Fruit fly (Drosophila melanogaster): Measurements from ENCODE around the gene CG1677.

DNA sequence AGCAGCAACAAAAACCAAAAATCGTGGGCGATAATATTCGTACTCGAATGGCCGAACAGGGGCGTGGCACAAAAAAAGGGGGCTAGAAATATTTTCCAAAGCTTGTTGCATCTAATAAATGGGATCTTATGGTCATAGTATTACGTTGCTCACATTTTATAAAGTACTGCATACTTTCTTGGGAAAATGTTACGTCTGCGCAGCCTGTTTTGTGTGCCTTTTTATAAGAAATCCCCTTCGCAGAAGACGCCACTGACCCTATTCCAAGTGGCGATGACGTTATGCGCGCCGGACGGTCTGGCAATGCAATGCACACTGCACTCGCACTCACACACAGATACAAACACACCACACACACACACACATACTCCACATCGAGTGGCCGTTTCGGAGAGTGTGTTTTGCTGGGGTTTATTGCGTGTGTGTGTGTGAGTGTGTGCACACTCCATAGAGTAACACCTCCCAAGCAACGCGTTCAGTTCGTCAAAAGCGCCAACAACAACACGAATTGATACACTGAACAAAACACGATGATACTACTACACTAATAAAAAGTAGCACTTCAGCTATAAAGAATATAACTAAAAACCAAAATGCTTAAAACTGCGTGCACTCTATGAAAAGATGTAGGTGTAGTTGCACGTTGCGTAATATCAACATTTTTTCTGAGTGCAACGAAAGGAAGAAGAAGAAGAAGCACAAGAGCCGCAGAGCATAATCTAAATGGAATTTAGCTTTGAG is 112.3 kb downstream of the CG1677 start:
- no peak for TF ChIP-seq CG8478 (optimal IDR thresholded peaks at IDR 0.05)
- TF ChIP-seq psq (optimal IDR thresholded peaks at IDR 0.05) = no peak
- TF ChIP-seq pan (optimal IDR thresholded peaks at IDR 0.05) = no peak
- TF ChIP-seq usp (GFP tag; optimal IDR thresholded peaks at IDR 0.05) = no peak
- TF ChIP-seq EcR (GFP tag; optimal IDR thresholded peaks at IDR 0.05) = no peak
- TF ChIP-seq Dll (optimal IDR thresholded peaks at IDR 0.05) = no peak

Measured in whole organism.